Fruit fly (Drosophila melanogaster): ENCODE results near the gene CG43348.
A peak's percentile ranks its signal among the peaks of the same experiment; 100 is the strongest.

Gene CG43348

DNA sequence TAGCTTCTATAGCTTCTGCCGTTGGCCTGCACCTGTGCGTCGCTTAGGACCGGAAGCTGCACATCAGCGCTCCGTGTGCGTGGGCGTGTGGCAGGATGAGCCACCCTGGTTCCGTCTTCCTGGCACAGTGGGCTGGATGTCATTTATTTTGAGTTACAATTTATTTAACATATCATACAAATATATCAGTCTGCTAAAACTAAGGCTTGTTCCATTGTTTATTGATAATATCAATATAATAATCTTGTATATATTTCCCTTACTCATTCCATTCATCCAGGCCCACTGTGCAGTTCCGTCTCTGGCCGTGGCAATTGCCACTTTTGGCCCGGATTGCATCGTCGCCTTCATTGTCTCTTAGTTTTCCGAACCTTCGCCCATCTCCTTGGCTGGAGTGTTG, 15.3 kb downstream of the CG43348 start (continued):
- TF ChIP-seq Hr51 (GFP tag; optimal IDR thresholded peaks at IDR 0.05) (peak in 1 of 2 experiments; percentile 50), Optix (GFP tag; IDR thresholded peaks at IDR 0.05) (peak; percentile 46; the same call in 1 of the 3 replicates), corto (GFP tag; optimal IDR thresholded peaks at IDR 0.05) (no peak), CG6791 (GFP tag; IDR thresholded peaks at IDR 0.05; ENCODE audit: partially characterized antibody) (no peak), CG17385 (GFP tag; optimal IDR thresholded peaks at IDR 0.05) (peak; percentile 39), H15 (GFP tag; IDR thresholded peaks at IDR 0.05) (no peak), CG18764 (GFP tag; optimal IDR thresholded peaks at IDR 0.05) (no peak), Xbp1 (GFP tag; optimal IDR thresholded peaks at IDR 0.05) (peak; percentile 48), E2f2 (GFP tag; IDR thresholded peaks at IDR 0.05) (no peak), CG6254 (GFP tag; optimal IDR thresholded peaks at IDR 0.05) (peak; percentile 22), vvl (GFP tag; IDR thresholded peaks at IDR 0.05) (peak; percentile 79), CG12769 (tag; optimal IDR thresholded peaks at IDR 0.05) (peak; percentile 15), ken (GFP tag; IDR thresholded peaks at IDR 0.05) (0 out of 3 replicates have a peak, but pooled peaks have one; percentile 46), shn (GFP tag; optimal IDR thresholded peaks at IDR 0.05) (no peak), Deaf1 (tag; optimal IDR thresholded peaks at IDR 0.05) (no peak), sens (GFP tag) (peak; percentile 82), HLH3B (GFP tag; IDR thresholded peaks at IDR 0.05) (peak; percentile 72), chinmo (GFP tag; IDR thresholded peaks at IDR 0.05; ENCODE audit: partially characterized antibody) (no peak), Poxn (GFP tag; IDR thresholded peaks at IDR 0.05) (no peak), CG2875 (GFP tag; optimal IDR thresholded peaks at IDR 0.05) (peak; percentile 7), CG11695 (GFP tag; IDR thresholded peaks at IDR 0.05) (0 out of 3 replicates have a peak, but pooled peaks have one; percentile 41), sqz (GFP tag; optimal IDR thresholded peaks at IDR 0.05) (no peak), CG9817 (tag; optimal IDR thresholded peaks at IDR 0.05) (peak; percentile 12), CG1602 (GFP tag; optimal IDR thresholded peaks at IDR 0.05) (peak; percentile 32), CG30020 (tag; optimal IDR thresholded peaks at IDR 0.05) (no peak), Hmr (GFP tag; optimal IDR thresholded peaks at IDR 0.05) (peak; percentile 28), crc (GFP tag; optimal IDR thresholded peaks at IDR 0.05) (no peak), wek (GFP tag; optimal IDR thresholded peaks at IDR 0.05) (no peak), CG14441 (GFP tag; IDR thresholded peaks at IDR 0.05) (peak; percentile 58), fu2 (GFP tag; optimal IDR thresholded peaks at IDR 0.05) (no peak), CG1529 (GFP tag; optimal IDR thresholded peaks at IDR 0.05) (peak; percentile 18), tup (GFP tag; optimal IDR thresholded peaks at IDR 0.05) (no peak), bab2 (GFP tag; optimal IDR thresholded peaks at IDR 0.05) (peak; percentile 19), az2 (GFP tag; optimal IDR thresholded peaks at IDR 0.05) (peak; percentile 42), tin (GFP tag; optimal IDR thresholded peaks at IDR 0.05) (peak; percentile 23), Meics (GFP tag; optimal IDR thresholded peaks at IDR 0.05) (peak; percentile 48), CG13287 (GFP tag; IDR thresholded peaks at IDR 0.05; ENCODE audit: partially characterized antibody) (no peak), Six4 (GFP tag; optimal IDR thresholded peaks at IDR 0.05) (peak; percentile 26), CG7372 (GFP tag; IDR thresholded peaks at IDR 0.05) (no peak), Opbp (GFP tag; IDR thresholded peaks at IDR 0.05; ENCODE audit: partially characterized antibody) (no peak), CoRest (tag; optimal IDR thresholded peaks at IDR 0.05) (peak; percentile 32), disco-r (GFP tag; optimal IDR thresholded peaks at IDR 0.05) (no peak), ap (GFP tag; IDR thresholded peaks at IDR 0.05) (0 out of 2 replicates have a peak, but pooled peaks have one; percentile 37), CG10267 (tag; optimal IDR thresholded peaks at IDR 0.05) (peak; percentile 16), Spps (tag; optimal IDR thresholded peaks at IDR 0.05) (no peak), CG15514 (GFP tag; optimal IDR thresholded peaks at IDR 0.05) (peak; percentile 17), fd96Cb (tag; optimal IDR thresholded peaks at IDR 0.05) (peak; percentile 51), HmgD (GFP tag; optimal IDR thresholded peaks at IDR 0.05) (no peak), Scr (GFP tag; IDR thresholded peaks at IDR 0.05; ENCODE audit: partially characterized antibody) (no peak), sima (GFP tag; optimal IDR thresholded peaks at IDR 0.05) (no peak), jigr1 (GFP tag; IDR thresholded peaks at IDR 0.05) (no peak)

All from whole organism, embryonic.